Fruit fly (Drosophila melanogaster): ENCODE measurements around the gene CG6985.
A peak's percentile ranks its signal among the peaks of the same experiment; 100 is the strongest.

The CG6985 gene

dm6 chr3R:22710662-22711061, 30.3 kb upstream of the CG6985 start, which contains the start of gene CG4907:
TSS of gene CG4907 (minus strand) at chr3R:22710762.
- TF ChIP-seq sisA (GFP tag; IDR thresholded peaks at IDR 0.05) (no peak), CG13123 (GFP tag; optimal IDR thresholded peaks at IDR 0.05) (no peak), tgo (GFP tag; IDR thresholded peaks at IDR 0.05) (no peak), CG4360 (GFP tag; IDR thresholded peaks at IDR 0.05) (no peak), chinmo (GFP tag; IDR thresholded peaks at IDR 0.05; ENCODE audit: partially characterized antibody) (no peak), gcm (GFP tag; optimal IDR thresholded peaks at IDR 0.05) (no peak), CG12071 (GFP tag; optimal IDR thresholded peaks at IDR 0.05) (no peak), CG14860 (GFP tag; IDR thresholded peaks at IDR 0.05; ENCODE audit: partially characterized antibody) (no peak), CG6854 (GFP tag; optimal IDR thresholded peaks at IDR 0.05) (no peak), hbn (GFP tag; IDR thresholded peaks at IDR 0.05; ENCODE audit: partially characterized antibody) (no peak), PHDP (tag; optimal IDR thresholded peaks at IDR 0.05) (no peak), zen2 (GFP tag; IDR thresholded peaks at IDR 0.05; ENCODE audit: partially characterized antibody) (no peak), C15 (GFP tag; IDR thresholded peaks at IDR 0.05) (no peak), cg (GFP tag; optimal IDR thresholded peaks at IDR 0.05) (no peak), cas (GFP tag; IDR thresholded peaks at IDR 0.05) (no peak), MESR4 (GFP tag; optimal IDR thresholded peaks at IDR 0.05) (no peak), CrebB (tag; optimal IDR thresholded peaks at IDR 0.05) (no peak), so (GFP tag; IDR thresholded peaks at IDR 0.05) (no peak)

dm6 chr3R:22717863-22718262, 23.1 kb upstream of the CG6985 start:
- peak; percentile 9 for TF ChIP-seq twi (tag; optimal IDR thresholded peaks at IDR 0.05)
- TF ChIP-seq kni (GFP tag; optimal IDR thresholded peaks at IDR 0.05): peak; percentile 23
- TF ChIP-seq hkb (optimal IDR thresholded peaks at IDR 0.05): no peak
- TF ChIP-seq hkb (GFP tag; IDR thresholded peaks at IDR 0.05): no peak
- no peak for TF ChIP-seq esg (GFP tag; conservative IDR thresholded peaks at IDR 0.05)
- no peak for TF ChIP-seq Ets65A (GFP tag)
- TF ChIP-seq Atf-2 (GFP tag; optimal IDR thresholded peaks at IDR 0.05): no peak
- TF ChIP-seq nerfin-1 (tag; optimal IDR thresholded peaks at IDR 0.05): peak; percentile 31
- peak; percentile 94 for TF ChIP-seq pros (GFP tag; optimal IDR thresholded peaks at IDR 0.05)
- TF ChIP-seq Sox100B (GFP tag; optimal IDR thresholded peaks at IDR 0.05): no peak
- 0 out of 2 replicates have a peak, but pooled peaks have one; percentile 7 for TF ChIP-seq seq (GFP tag; IDR thresholded peaks at IDR 0.05)
- TF ChIP-seq vnd (GFP tag; IDR thresholded peaks at IDR 0.05; ENCODE audit: partially characterized antibody): no peak
- no peak for TF ChIP-seq z (GFP tag; IDR thresholded peaks at IDR 0.05)
- no peak for TF ChIP-seq bab2 (GFP tag; optimal IDR thresholded peaks at IDR 0.05)
- no peak for TF ChIP-seq CG14860 (GFP tag; IDR thresholded peaks at IDR 0.05; ENCODE audit: partially characterized antibody)
- no peak for TF ChIP-seq YL-1 (GFP tag; optimal IDR thresholded peaks at IDR 0.05)

DNA sequence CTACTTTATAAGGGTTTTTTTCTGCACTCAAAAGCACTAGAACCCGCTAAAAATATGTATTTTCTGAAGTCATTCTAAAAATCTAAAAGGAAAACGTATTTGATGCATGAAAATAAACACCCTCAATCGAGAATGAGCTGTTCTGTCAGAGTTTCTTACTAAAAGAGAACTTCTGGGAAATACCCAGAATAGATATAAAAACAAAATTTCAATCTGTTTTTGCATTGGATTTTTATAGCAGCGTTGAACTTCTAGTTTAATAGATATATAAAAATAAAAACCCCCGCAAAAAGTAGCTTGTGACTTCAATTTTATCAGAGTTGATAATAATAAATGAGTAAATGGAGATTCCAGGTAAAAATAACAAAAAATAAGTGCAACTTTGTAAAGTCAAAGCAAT, 22.5 kb upstream of the CG6985 start:
- TF ChIP-seq NC2α (GFP tag; optimal IDR thresholded peaks at IDR 0.05) (no peak), CG8765 (GFP tag; IDR thresholded peaks at IDR 0.05) (no peak), sens (GFP tag) (peak; percentile 57), HmgD (GFP tag; optimal IDR thresholded peaks at IDR 0.05) (no peak)

dm6 chr3R:22718937-22719606, 21.9 kb upstream of the CG6985 start:
- TF ChIP-seq chn (GFP tag; optimal IDR thresholded peaks at IDR 0.05) (no peak), CG17359 (tag; optimal IDR thresholded peaks at IDR 0.05) (no peak), Xrp1 (GFP tag; IDR thresholded peaks at IDR 0.05) (no peak), bcd (GFP tag; optimal IDR thresholded peaks at IDR 0.05) (no peak), nerfin-1 (tag; optimal IDR thresholded peaks at IDR 0.05) (peak; percentile 98), CG31441 (GFP tag; IDR thresholded peaks at IDR 0.05) (no peak), CG14965 (GFP tag; optimal IDR thresholded peaks at IDR 0.05; ENCODE audit: borderline replicate concordance) (no peak), Hmx (GFP tag; optimal IDR thresholded peaks at IDR 0.05) (no peak), CG32767 (GFP tag; IDR thresholded peaks at IDR 0.05) (no peak), nau (GFP tag; optimal IDR thresholded peaks at IDR 0.05) (no peak), HmgZ (tag; optimal IDR thresholded peaks at IDR 0.05) (no peak), en (GFP tag; optimal IDR thresholded peaks at IDR 0.05) (no peak), Six4 (GFP tag; optimal IDR thresholded peaks at IDR 0.05) (no peak)
